Worm (Caenorhabditis elegans) whole organism, midembryonic: ENCODE measurements around the gene acy-3.

Source experiments
- T22C8.4 ChIP-seq: fragments of 200-800 bp; sonication (Bioruptor generic); IDR thresholded peaks from 2 replicates; pipeline ENCODE4 v1.3.6; 2022; ENCODE audit warnings: missing genetic modification characterization, missing compliant biosample characterization
- cog-1 ChIP-seq: sonication (generic microtip); optimal IDR thresholded peaks from 2 replicates; lab custom pipeline; 2016; ENCODE audit warnings: missing genetic modification characterization, missing compliant biosample characterization
- flt-1 ChIP-seq: fragments of 200-800 bp; sonication (Bioruptor generic); IDR thresholded peaks from 2 replicates; pipeline ENCODE4 v1.3.6; 2022; ENCODE audit warnings: missing genetic modification characterization, missing compliant biosample characterization
- klf-2 ChIP-seq: fragments of 200-800 bp; sonication (Bioruptor generic); conservative IDR thresholded peaks from 2 replicates; pipeline ENCODE4 v1.3.6; 2022; ENCODE audit warnings: missing genetic modification reagents, missing genetic modification characterization, missing compliant biosample characterization
- med-1 ChIP-seq: sonication (generic microtip); optimal IDR thresholded peaks from 2 replicates; lab custom pipeline; 2017; ENCODE audit warnings: missing genetic modification characterization, mild to moderate bottlenecking, missing compliant biosample characterization, antibody characterized with exemption, missing genetic modification reagents; ENCODE audit not compliant: insufficient read depth
- ref-1 ChIP-seq: fragments of 200-800 bp; sonication (Bioruptor generic); conservative IDR thresholded peaks from 2 replicates; pipeline ENCODE4 v1.3.6; 2022; ENCODE audit warnings: missing genetic modification reagents, missing genetic modification characterization, missing compliant biosample characterization
- tab-1 ChIP-seq: fragments of 200-800 bp; sonication (Bioruptor generic); IDR thresholded peaks from 2 replicates; pipeline ENCODE4 v1.3.6; 2022; ENCODE audit warnings: missing genetic modification characterization, missing compliant biosample characterization
- ztf-23 ChIP-seq: fragments of 200-800 bp; sonication (Bioruptor generic); IDR thresholded peaks from 2 replicates; pipeline ENCODE4 v1.3.6; 2022; ENCODE audit warnings: missing genetic modification reagents, missing genetic modification characterization, missing compliant biosample characterization
- ztf-29 ChIP-seq: fragments of 200-800 bp; sonication (Bioruptor generic); IDR thresholded peaks from 2 replicates; pipeline ENCODE4 v1.3.6; 2022; ENCODE audit warnings: missing genetic modification reagents, missing genetic modification characterization, missing compliant biosample characterization

acy-3 gene

DNA sequence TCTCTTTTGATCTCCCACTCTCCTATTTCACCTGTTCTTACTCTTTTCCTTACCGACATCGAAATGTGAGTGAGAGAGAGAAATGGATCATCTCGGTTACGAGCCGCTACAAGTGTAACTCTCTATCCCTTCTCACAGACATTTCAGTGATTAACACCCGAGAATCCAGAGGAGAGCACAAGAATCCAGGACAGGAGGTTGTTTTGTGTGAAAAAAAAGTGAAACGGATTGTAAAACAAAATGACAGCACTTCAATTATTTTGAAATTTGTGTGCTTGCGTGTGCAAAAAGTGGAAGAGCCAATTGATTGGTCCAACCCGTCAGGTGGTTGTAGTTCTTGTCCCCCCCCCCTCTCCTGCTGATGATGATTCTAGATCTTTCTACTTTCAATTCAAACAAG is 3.4 kb downstream of the acy-3 start:
- TF ChIP-seq med-1 (no peak), tab-1 (GFP tag; lab: Robert Waterston, UW) (no peak), flt-1 (no peak), ztf-29 (no peak), klf-2 (GFP tag; lab: Robert Waterston, UW) (no peak), ztf-23 (GFP tag; lab: Robert Waterston, UW) (no peak), cog-1 (tag; lab: Kevin White, UChicago) (no peak), ref-1 (GFP tag; lab: Robert Waterston, UW) (no peak), T22C8.4 (GFP tag; lab: Robert Waterston, UW) (no peak)

DNA sequence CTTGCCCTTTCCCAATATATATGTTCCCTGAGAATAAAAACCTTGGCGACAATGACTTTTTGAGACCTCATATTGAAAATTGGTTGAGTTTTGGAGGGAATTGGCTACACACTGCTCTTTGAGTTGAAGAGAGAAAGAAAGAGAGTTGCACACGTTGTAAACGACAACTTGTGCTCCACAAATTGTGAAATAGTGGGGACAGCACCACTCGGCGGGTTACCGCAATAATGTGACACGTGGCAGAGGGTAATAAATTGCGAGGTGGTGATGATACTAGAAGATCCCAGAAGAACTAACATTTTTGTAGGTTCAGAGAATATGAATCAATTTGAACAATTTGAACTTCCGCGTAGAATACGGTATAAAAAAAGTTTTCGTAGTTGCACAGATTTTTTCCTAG is 4.5 kb downstream of the acy-3 start:
- TF ChIP-seq ztf-23 (GFP tag; lab: Robert Waterston, UW) (no peak), med-1 (no peak), klf-2 (GFP tag; lab: Robert Waterston, UW) (no peak), ref-1 (GFP tag; lab: Robert Waterston, UW) (no peak), flt-1 (no peak), ztf-29 (no peak), T22C8.4 (GFP tag; lab: Robert Waterston, UW) (no peak), cog-1 (tag; lab: Kevin White, UChicago) (no peak)

DNA sequence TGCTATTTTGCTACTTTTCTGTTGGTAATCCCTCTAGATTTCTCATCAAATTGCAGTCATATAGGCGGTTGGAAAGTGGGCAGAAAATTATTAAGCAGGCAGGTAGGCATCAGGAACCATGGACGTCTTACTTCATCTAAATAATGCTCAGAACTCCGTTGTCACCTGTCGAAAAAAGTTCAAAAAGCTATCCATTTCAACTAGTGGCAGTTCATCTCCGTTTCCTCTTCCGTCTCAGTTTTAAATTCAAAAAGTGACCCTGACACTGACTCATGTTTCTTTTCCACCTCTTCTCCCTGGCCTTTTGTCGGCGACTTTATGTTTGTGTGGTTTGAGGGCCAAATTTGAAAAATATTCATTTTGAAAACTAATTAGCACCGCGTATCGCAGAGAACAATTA is 11.7 kb downstream of the acy-3 start:
- no peak for TF ChIP-seq klf-2 (GFP tag; lab: Robert Waterston, UW)
- TF ChIP-seq cog-1 (tag; lab: Kevin White, UChicago), result no peak
- no peak for TF ChIP-seq ref-1 (GFP tag; lab: Robert Waterston, UW)
- no peak for TF ChIP-seq T22C8.4 (GFP tag; lab: Robert Waterston, UW)

ce11 chrIII:3773173-3773572 is 13.1 kb downstream of the acy-3 start, which contains the start of gene lec-4:
Gene lec-4, minus strand, starts transcription at chrIII:3773326.
- TF ChIP-seq klf-2 (GFP tag; lab: Robert Waterston, UW) (no peak), ztf-29 (no peak), T22C8.4 (GFP tag; lab: Robert Waterston, UW) (no peak), med-1 (no peak), flt-1 (no peak), cog-1 (tag; lab: Kevin White, UChicago) (no peak), tab-1 (GFP tag; lab: Robert Waterston, UW) (no peak), ztf-23 (GFP tag; lab: Robert Waterston, UW) (no peak), ref-1 (GFP tag; lab: Robert Waterston, UW) (no peak)

ce11 chrIII:3770370-3770769 is 15.9 kb downstream of the acy-3 start:
- TF ChIP-seq ztf-23 (GFP tag; lab: Robert Waterston, UW) (peak; percentile 85), ref-1 (GFP tag; lab: Robert Waterston, UW) (0 out of 2 replicates have a peak, but pooled peaks have one; percentile 29), klf-2 (GFP tag; lab: Robert Waterston, UW) (peak; percentile 73; the same call in 1 of the 2 replicates), T22C8.4 (GFP tag; lab: Robert Waterston, UW) (peak; percentile 66), flt-1 (peak; percentile 85)

DNA sequence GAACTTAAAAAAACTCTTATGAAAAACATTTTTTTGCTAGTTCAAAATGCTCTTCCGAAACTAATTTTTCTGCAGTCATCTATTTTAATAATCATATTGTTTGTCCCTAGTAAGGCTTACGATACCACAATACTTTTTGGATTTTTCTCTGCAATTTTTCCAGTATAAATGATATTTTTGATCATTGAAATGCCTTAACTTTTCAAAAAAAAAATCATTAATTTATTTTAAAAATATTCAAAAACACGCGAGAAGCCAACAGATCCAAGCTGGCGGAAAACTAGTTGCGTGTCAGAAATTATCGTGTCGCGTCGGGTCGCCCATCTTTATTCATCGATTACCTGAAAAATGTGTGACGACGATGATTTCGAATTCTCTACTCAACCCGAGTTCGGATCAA is 18.1 kb downstream of the acy-3 start, which contains the start of gene gmeb-3:
Gene gmeb-3, plus strand, starts transcription at position 301 of the 400 bp plus-strand sequence.
- no peak for TF ChIP-seq flt-1
- TF ChIP-seq med-1, result no peak
- TF ChIP-seq klf-2 (GFP tag; lab: Robert Waterston, UW), result no peak
- no peak for TF ChIP-seq ref-1 (GFP tag; lab: Robert Waterston, UW)
- TF ChIP-seq ztf-29, result no peak
- no peak for TF ChIP-seq ztf-23 (GFP tag; lab: Robert Waterston, UW)
- no peak for TF ChIP-seq cog-1 (tag; lab: Kevin White, UChicago)
- TF ChIP-seq tab-1 (GFP tag; lab: Robert Waterston, UW), result no peak
- no peak for TF ChIP-seq T22C8.4 (GFP tag; lab: Robert Waterston, UW)

DNA sequence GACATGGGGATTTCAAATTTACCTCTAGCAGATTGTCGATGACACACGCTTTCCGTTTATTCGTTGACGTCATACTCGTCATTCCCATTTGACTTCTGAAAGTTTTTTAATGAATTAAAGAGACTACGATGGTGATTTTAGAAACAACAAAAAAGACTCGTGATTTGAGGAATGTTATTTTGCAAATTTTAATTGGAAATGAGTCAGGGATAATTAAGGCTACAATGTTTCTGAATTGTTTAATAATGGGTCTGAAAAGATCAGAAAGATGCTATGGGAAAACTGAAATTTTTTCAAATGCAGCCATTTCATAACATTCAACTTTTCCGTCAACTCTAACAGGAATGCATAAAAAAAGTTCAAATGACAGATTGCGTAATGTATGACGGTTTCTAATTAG is 20.8 kb downstream of the acy-3 start, which contains the start of gene C44F1.1:
Gene C44F1.1, minus strand, starts transcription at position 101 of the 400 bp plus-strand sequence.
- TF ChIP-seq ztf-23 (GFP tag; lab: Robert Waterston, UW) (no peak), cog-1 (tag; lab: Kevin White, UChicago) (no peak), ztf-29 (no peak), klf-2 (GFP tag; lab: Robert Waterston, UW) (no peak), flt-1 (no peak), ref-1 (GFP tag; lab: Robert Waterston, UW) (no peak), tab-1 (GFP tag; lab: Robert Waterston, UW) (no peak), med-1 (no peak), T22C8.4 (GFP tag; lab: Robert Waterston, UW) (no peak)

ce11 chrIII:3764584-3764983 is 21.7 kb downstream of the acy-3 start:
- no peak for TF ChIP-seq klf-2 (GFP tag; lab: Robert Waterston, UW)
- TF ChIP-seq ztf-29, result no peak
- TF ChIP-seq cog-1 (tag; lab: Kevin White, UChicago), result no peak
- TF ChIP-seq med-1, result no peak
- no peak for TF ChIP-seq T22C8.4 (GFP tag; lab: Robert Waterston, UW)
- TF ChIP-seq tab-1 (GFP tag; lab: Robert Waterston, UW), result no peak
- no peak for TF ChIP-seq ref-1 (GFP tag; lab: Robert Waterston, UW)
- TF ChIP-seq ztf-23 (GFP tag; lab: Robert Waterston, UW), result no peak
- TF ChIP-seq flt-1, result no peak

- no peak for TF ChIP-seq ref-1 (GFP tag; lab: Robert Waterston, UW)
- no peak for TF ChIP-seq ztf-23 (GFP tag; lab: Robert Waterston, UW)
- no peak for TF ChIP-seq T22C8.4 (GFP tag; lab: Robert Waterston, UW)
- no peak for TF ChIP-seq ztf-29
- no peak for TF ChIP-seq cog-1 (tag; lab: Kevin White, UChicago)
- no peak for TF ChIP-seq klf-2 (GFP tag; lab: Robert Waterston, UW)
- no peak for TF ChIP-seq med-1
- TF ChIP-seq tab-1 (GFP tag; lab: Robert Waterston, UW), result no peak
- TF ChIP-seq flt-1, result no peak
These were observed 22.2 kb downstream of the acy-3 start for ce11 chrIII:3764043-3764442.

DNA sequence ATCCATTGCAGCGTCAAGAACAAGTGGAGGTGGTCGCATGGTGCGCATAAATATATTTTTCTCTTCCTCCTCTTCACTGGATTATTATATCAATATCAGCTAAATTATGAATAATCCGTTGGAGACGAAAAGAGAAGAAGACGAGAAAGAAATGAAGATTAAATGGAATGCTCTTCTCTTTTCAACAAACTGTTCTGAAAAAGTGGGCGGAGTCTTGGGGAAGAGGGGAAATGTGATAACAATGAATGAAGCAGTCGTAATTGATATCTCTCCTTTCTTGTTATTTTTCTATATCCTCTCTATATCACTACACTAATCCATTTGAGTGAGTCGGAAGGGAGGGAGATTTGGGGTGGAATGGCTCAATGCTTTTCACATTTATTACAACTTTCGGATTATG is 27.0 kb downstream of the acy-3 start, which contains the start of gene arcp-1:
Gene arcp-1, minus strand, starts transcription at position 101 of the 400 bp plus-strand sequence.
- TF ChIP-seq ref-1 (GFP tag; lab: Robert Waterston, UW) (no peak), ztf-23 (GFP tag; lab: Robert Waterston, UW) (no peak), cog-1 (tag; lab: Kevin White, UChicago) (no peak), ztf-29 (no peak)
